Fruit fly (Drosophila melanogaster): ENCODE data around the gene CG13894.

DNA sequence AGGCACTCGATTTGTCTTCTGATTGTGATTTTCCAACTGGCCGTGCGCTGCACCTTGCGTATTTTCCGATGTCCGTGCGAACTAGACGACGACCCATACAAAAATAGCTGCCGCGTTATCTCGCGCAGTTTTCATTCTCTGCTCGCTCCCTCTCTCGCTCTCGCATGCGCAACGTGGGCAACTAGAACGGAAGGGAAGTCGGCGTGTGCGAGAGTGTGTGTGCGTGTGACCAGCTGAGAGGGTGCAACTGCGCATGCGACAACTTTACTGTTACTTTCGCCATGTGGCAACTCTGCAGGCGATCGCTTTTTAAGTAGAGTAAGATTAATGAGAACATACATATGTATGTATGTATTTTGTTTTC, 13.5 kb downstream of the CG13894 start, which contains the start of gene ebd1:
- peak; percentile 40 for TF ChIP-seq CG8478 (optimal IDR thresholded peaks at IDR 0.05)
- TF ChIP-seq CTCF (optimal IDR thresholded peaks at IDR 0.05) = no peak
